Worm (Caenorhabditis elegans) whole organism, mixed stage, embryonic: Measurements from ENCODE around the gene melo-1.
A peak's percentile ranks its signal among the peaks of the same experiment; 100 is the strongest.

Source experiments
- M03D4.4 ChIP-seq: sonication (generic microtip); optimal IDR thresholded peaks from 2 replicates; lab custom pipeline; 2017; ENCODE audit warnings: mild to moderate bottlenecking, missing genetic modification characterization, missing compliant biosample characterization
- bed-3 ChIP-seq: fragments of 200-800 bp; sonication (Bioruptor generic); optimal IDR thresholded peaks from 3 replicates; lab custom pipeline; 2018; ENCODE audit warnings: mild to moderate bottlenecking, missing genetic modification characterization, moderate library complexity, missing compliant biosample characterization
- blmp-1 ChIP-seq: fragments of 150-350 bp; optimal IDR thresholded peaks from 2 replicates; lab custom pipeline; 2014; ENCODE audit warnings: missing biosample characterization, missing genetic modification characterization
- ceh-39 ChIP-seq: fragments of 150-350 bp; optimal IDR thresholded peaks from 2 replicates; lab custom pipeline; 2014; ENCODE audit warnings: missing biosample characterization, missing genetic modification characterization
- ceh-83 ChIP-seq: fragments of 200-800 bp; sonication (Bioruptor generic); optimal IDR thresholded peaks from 2 replicates; lab custom pipeline; 2018; ENCODE audit warnings: mild to moderate bottlenecking, missing genetic modification characterization, missing compliant biosample characterization
- ces-1 ChIP-seq: fragments of 150-350 bp; optimal IDR thresholded peaks from 2 replicates; lab custom pipeline; 2014; ENCODE audit warnings: missing biosample characterization, missing genetic modification reagents, missing genetic modification characterization
- cnd-1 ChIP-seq: fragments of 200-800 bp; sonication (Bioruptor generic); optimal IDR thresholded peaks from 2 replicates; lab custom pipeline; 2018; ENCODE audit warnings: mild to moderate bottlenecking, missing genetic modification characterization, missing compliant biosample characterization
- drap-1 ChIP-seq: fragments of 200-800 bp; sonication (Bioruptor generic); optimal IDR thresholded peaks from 3 replicates; lab custom pipeline; 2018; ENCODE audit warnings: mild to moderate bottlenecking, missing genetic modification characterization, missing compliant biosample characterization
- elt-3 ChIP-seq: fragments of 150-350 bp; optimal IDR thresholded peaks from 2 replicates; lab custom pipeline; 2014; ENCODE audit warnings: missing biosample characterization, missing genetic modification characterization
- flh-1 ChIP-seq: fragments of 200-800 bp; sonication (Bioruptor generic); optimal IDR thresholded peaks from 2 replicates; lab custom pipeline; 2018; ENCODE audit warnings: mild to moderate bottlenecking, missing genetic modification characterization, moderate library complexity, missing compliant biosample characterization
- ham-2 ChIP-seq: fragments of 200-800 bp; sonication (Bioruptor generic); optimal IDR thresholded peaks from 2 replicates; lab custom pipeline; 2018; ENCODE audit warnings: mild to moderate bottlenecking, missing genetic modification characterization, missing compliant biosample characterization
- lin-13 ChIP-seq: fragments of 150-350 bp; optimal IDR thresholded peaks from 2 replicates; lab custom pipeline; 2014; ENCODE audit warnings: missing biosample characterization, missing genetic modification characterization
- lin-32 ChIP-seq: fragments of 200-800 bp; sonication (Bioruptor generic); optimal IDR thresholded peaks from 2 replicates; lab custom pipeline; 2018; ENCODE audit warnings: mild to moderate bottlenecking, missing genetic modification characterization, missing compliant biosample characterization
- lsy-2 ChIP-seq: fragments of 150-350 bp; optimal IDR thresholded peaks from 2 replicates; lab custom pipeline; 2014; ENCODE audit warnings: missing biosample characterization, missing genetic modification characterization
- mab-5 ChIP-seq: fragments of 150-350 bp; optimal IDR thresholded peaks from 2 replicates; lab custom pipeline; 2014; ENCODE audit warnings: missing biosample characterization, missing genetic modification characterization
- mep-1 ChIP-seq: fragments of 150-350 bp; optimal IDR thresholded peaks from 2 replicates; lab custom pipeline; 2017; ENCODE audit warnings: missing biosample characterization, missing genetic modification reagents, missing genetic modification characterization, inconsistent platforms
- mls-2 ChIP-seq: sonication (generic microtip); optimal IDR thresholded peaks from 2 replicates; lab custom pipeline; 2016; ENCODE audit warnings: mild to moderate bottlenecking, missing genetic modification characterization, moderate library complexity, missing compliant biosample characterization
- nhr-12 ChIP-seq: fragments of 150-350 bp; optimal IDR thresholded peaks from 2 replicates; lab custom pipeline; 2014; ENCODE audit warnings: missing biosample characterization, missing genetic modification characterization
- nhr-2 ChIP-seq: fragments of 150-350 bp; optimal IDR thresholded peaks from 2 replicates; lab custom pipeline; 2014; ENCODE audit warnings: missing biosample characterization, missing genetic modification characterization
- nhr-237 ChIP-seq: fragments of 150-350 bp; optimal IDR thresholded peaks from 2 replicates; lab custom pipeline; 2014; ENCODE audit warnings: missing biosample characterization, missing genetic modification characterization
- nhr-28 ChIP-seq: fragments of 150-350 bp; optimal IDR thresholded peaks from 2 replicates; lab custom pipeline; 2014; ENCODE audit warnings: missing biosample characterization, missing genetic modification characterization
- pha-4 ChIP-seq: fragments of 150-350 bp; optimal IDR thresholded peaks from 2 replicates; lab custom pipeline; 2018; ENCODE audit warnings: missing biosample characterization, missing genetic modification reagents, missing genetic modification characterization
- sem-2 ChIP-seq: fragments of 200-800 bp; sonication (Bioruptor generic); optimal IDR thresholded peaks from 2 replicates; lab custom pipeline; 2018; ENCODE audit warnings: mild to moderate bottlenecking, missing genetic modification characterization, missing compliant biosample characterization
- unc-120 ChIP-seq: sonication (generic microtip); optimal IDR thresholded peaks from 2 replicates; lab custom pipeline; 2017; ENCODE audit warnings: missing genetic modification characterization, missing compliant biosample characterization; ENCODE audit not compliant: poor library complexity, severe bottlenecking
- unc-39 ChIP-seq: fragments of 150-350 bp; optimal IDR thresholded peaks from 2 replicates; lab custom pipeline; 2014; ENCODE audit warnings: missing biosample characterization, missing genetic modification characterization
- unc-62 ChIP-seq: fragments of 150-350 bp; optimal IDR thresholded peaks from 2 replicates; lab custom pipeline; 2014; ENCODE audit warnings: missing biosample characterization, missing genetic modification reagents, missing genetic modification characterization
- zip-8 ChIP-seq: fragments of 150-350 bp; optimal IDR thresholded peaks from 2 replicates; lab custom pipeline; 2014; ENCODE audit warnings: missing biosample characterization, missing genetic modification characterization
- ztf-11 ChIP-seq: fragments of 150-350 bp; optimal IDR thresholded peaks from 2 replicates; lab custom pipeline; 2014; ENCODE audit warnings: missing biosample characterization, missing genetic modification characterization

Gene melo-1

DNA sequence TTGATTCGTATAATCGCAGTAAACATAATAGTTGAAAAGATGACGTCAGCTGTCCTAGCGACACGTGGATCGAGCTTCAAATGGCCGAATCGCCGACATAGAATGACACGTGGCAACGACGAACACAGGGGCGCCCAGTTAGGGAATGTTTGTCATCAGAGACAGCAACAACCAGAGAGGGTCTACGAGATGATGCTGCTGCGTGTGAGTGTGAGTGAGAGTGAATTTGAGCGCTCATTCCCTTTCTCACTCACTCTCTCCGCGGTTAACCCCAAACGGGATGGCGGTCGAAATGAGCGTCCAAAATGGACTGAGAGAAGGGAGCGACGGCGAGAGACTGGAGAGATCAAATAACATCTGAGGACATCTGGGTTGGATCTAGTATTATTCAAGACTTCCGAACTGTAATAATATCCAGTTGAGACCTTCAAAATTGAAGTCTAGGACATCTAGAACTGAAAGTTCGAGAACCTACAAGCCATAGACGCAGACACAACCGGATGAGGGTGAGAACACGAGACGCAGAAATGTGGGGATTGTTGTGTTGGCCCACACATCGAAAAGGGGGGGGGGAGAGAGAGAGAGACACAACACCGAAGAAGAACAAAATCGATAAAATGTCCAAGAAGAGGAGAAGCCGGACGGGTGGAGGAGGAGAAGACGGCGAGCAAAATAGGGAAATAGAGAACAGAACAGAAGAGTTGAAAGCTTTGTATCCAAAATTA, 7.2 kb downstream of the melo-1 start (continued):
- TF ChIP-seq blmp-1 (tag; lab: Kevin White, UChicago), result peak; percentile 94
- TF ChIP-seq, all 35 proteins: peak for 13

DNA sequence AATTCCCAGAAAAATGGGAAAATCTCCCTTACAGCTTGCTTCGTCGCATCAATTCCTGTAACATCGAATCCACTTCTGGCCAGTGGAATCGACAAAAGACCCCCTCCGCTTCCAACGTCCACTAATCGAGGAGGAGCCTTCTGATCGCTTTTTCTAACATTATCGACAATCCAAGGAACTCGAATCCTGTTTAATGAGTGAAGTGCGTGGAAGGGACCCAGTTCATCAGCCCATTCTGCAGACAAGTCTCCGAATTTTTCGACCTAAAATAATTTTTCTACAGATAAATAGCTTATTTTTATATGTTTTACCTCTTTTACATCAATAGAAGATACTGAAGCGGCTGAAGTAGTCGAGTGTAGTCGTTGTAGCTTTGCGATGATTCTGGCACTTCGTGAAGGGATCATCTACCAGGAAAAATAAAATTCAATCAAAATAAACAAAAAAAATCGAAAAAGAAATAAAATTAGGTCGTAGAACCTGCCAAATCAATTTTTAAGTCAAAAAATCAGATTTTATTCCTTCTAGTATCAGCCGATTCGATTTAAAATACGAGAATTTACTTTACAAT, 9.2 kb downstream of the melo-1 start, which contains the start of gene coq-3:
Gene coq-3, minus strand, starts transcription at position 407 of the 571 bp plus-strand sequence.
- TF ChIP-seq bed-3 (GFP tag; lab: Kevin White, UChicago) (no peak), mab-5 (no peak), cnd-1 (tag; lab: Kevin White, UChicago) (no peak), blmp-1 (tag; lab: Kevin White, UChicago) (no peak), M03D4.4 (no peak), mls-2 (tag; lab: Kevin White, UChicago) (no peak), lsy-2 (tag; lab: Kevin White, UChicago) (no peak), flh-1 (GFP tag; lab: Kevin White, UChicago) (no peak), nhr-28 (tag; lab: Kevin White, UChicago) (no peak), zip-8 (tag; lab: Kevin White, UChicago) (no peak), mep-1 (tag; lab: Kevin White, UChicago) (no peak), pha-4 (tag; lab: Kevin White, UChicago) (no peak), ceh-39 (tag; lab: Kevin White, UChicago) (no peak), unc-62 (GFP tag; lab: Kevin White, UChicago) (no peak), elt-3 (tag; lab: Kevin White, UChicago) (no peak), nhr-237 (tag; lab: Kevin White, UChicago) (no peak)
- TF ChIP-seq, all 35 proteins: peak for 0

DNA sequence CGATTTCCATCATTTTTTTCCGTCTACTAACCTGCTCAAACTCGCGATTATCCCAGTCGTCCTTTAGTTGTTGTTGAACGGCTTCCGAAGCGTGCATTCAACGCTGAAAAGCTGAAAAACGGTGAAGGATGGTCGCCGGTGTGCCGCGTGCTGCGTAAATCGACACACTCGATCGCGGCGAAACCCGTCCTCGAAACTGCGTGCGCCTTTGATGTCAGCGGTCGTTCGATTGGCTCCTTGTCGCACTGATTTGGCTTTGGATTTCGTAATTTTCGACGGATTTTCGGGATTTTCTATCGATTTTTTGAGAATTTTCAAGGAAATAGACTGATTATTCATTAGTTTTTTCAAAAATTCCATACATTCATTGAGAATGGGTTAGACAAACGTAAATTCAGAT, 10.5 kb downstream of the melo-1 start, which contains the start of the genes Y57G11C.1147 and nuo-3:
Gene Y57G11C.1147, minus strand, starts transcription at position 161 of the 400 bp plus-strand sequence.
Gene nuo-3, minus strand, starts transcription at position 191 of the 400 bp plus-strand sequence.
- no peak for TF ChIP-seq lin-13 (tag; lab: Kevin White, UChicago)
- TF ChIP-seq sem-2 (GFP tag; lab: Kevin White, UChicago), result no peak
- no peak for TF ChIP-seq ham-2 (GFP tag; lab: Kevin White, UChicago)
- no peak for TF ChIP-seq drap-1 (GFP tag; lab: Kevin White, UChicago)
- no peak for TF ChIP-seq nhr-237 (tag; lab: Kevin White, UChicago)

DNA sequence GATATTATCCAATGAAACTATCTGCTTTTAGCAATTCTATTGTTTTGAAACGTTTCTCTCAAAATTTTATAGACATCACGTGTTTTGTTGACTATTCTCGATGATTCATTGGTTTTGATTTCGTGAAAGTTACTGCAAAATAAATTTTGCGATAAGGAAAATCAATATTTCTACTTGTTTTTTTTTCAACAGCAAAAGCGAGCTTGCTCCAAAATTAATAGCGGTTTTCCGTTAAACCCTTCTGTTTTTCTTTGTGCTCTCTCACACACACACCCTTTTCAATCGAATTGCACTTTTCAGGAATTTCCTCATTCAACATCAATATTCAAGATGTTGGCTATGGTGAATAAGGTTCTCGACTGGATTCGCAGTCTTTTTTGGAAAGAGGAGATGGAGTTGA, 11.0 kb downstream of the melo-1 start, which contains the start of gene arl-8:
Gene arl-8, plus strand, starts transcription at position 301 of the 400 bp plus-strand sequence.
- TF ChIP-seq flh-1 (GFP tag; lab: Kevin White, UChicago), result no peak
- no peak for TF ChIP-seq lin-13 (tag; lab: Kevin White, UChicago)
- TF ChIP-seq unc-39, result no peak

DNA sequence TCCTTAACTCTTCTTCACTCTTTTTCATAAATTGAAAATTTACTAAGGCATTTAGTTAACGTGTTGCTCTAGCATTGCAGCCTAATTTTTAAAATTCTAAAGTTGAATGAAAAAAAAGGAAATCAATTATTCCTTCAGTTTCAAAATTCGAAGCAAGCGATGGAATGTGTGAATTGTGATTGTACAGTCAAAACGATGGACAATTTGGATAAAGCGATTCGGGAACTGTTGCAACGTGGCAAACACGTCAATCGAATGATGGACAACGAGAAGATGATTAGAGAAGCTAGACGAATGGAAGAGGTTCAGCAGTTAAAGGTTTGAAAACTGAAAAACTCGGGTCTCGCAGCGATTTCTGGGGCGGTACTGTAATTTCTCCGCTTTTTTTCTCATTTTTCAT, 12.4 kb downstream of the melo-1 start, which contains the start of gene Y57G11C.14:
Gene Y57G11C.14, plus strand, starts transcription at position 126 of the 400 bp plus-strand sequence.
- TF ChIP-seq unc-62 (GFP tag; lab: Kevin White, UChicago) (no peak), ceh-83 (GFP tag; lab: Kevin White, UChicago) (no peak), sem-2 (GFP tag; lab: Kevin White, UChicago) (no peak), nhr-12 (tag; lab: Kevin White, UChicago) (no peak), elt-3 (tag; lab: Kevin White, UChicago) (no peak), bed-3 (GFP tag; lab: Kevin White, UChicago) (no peak)

DNA sequence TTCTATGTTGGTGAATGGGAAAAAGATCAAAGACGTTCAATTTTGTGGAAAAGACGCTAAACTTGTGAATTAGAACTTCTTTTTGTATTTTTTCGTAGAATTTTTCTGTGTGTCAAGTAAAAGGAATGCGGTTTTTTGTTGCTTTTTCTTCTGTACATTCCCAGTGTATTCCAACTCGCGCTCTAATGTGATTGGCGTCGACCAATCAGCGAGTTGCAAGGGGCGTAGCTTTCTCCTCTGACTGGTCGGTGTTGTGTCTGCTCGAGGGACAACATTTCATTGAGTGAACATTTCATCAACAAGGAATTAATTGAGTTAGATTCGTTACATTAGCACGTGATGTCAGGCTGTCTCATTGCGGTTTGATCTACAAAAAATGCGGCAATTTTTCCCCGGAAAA, 14.1 kb downstream of the melo-1 start:
- TF ChIP-seq ztf-11 (no peak), mab-5 (no peak), mep-1 (tag; lab: Kevin White, UChicago) (no peak), nhr-12 (tag; lab: Kevin White, UChicago) (no peak), lin-13 (tag; lab: Kevin White, UChicago) (no peak), unc-120 (tag; lab: Kevin White, UChicago) (no peak), elt-3 (tag; lab: Kevin White, UChicago) (no peak), mls-2 (tag; lab: Kevin White, UChicago) (no peak), ces-1 (GFP tag; lab: Kevin White, UChicago) (no peak), ham-2 (GFP tag; lab: Kevin White, UChicago) (no peak), lin-32 (GFP tag; lab: Kevin White, UChicago) (no peak), nhr-2 (tag; lab: Kevin White, UChicago) (no peak)
- TF ChIP-seq, all 35 proteins: peak for 0
